Worm (Caenorhabditis elegans) whole organism, young adult: ENCODE data around the gene Y49F6B.13.

Source experiments
- lin-35 ChIP-seq, 3 experiments: fragments of 150-350 bp in 2 of 3; sonication (generic microtip) in 1 of 3; optimal IDR thresholded peaks; 2 replicates each; lab custom pipeline; 2014 to 2018; ENCODE audit warnings: missing biosample characterization in 3 of 3, missing genetic modification characterization in 3 of 3, missing genetic modification reagents in 3 of 3
- nfya-1 ChIP-seq: sonication (generic microtip); optimal IDR thresholded peaks from 2 replicates; lab custom pipeline; 2017; ENCODE audit warnings: antibody characterized with exemption, missing compliant biosample characterization, missing genetic modification characterization, borderline replicate concordance; ENCODE audit not compliant: insufficient read depth
- nhr-179 ChIP-seq: sonication (generic microtip); optimal IDR thresholded peaks from 2 replicates; lab custom pipeline; 2016; ENCODE audit warnings: mild to moderate bottlenecking, missing genetic modification characterization, missing compliant biosample characterization
- zfh-2 ChIP-seq: fragments of 200-800 bp; sonication (Bioruptor generic); conservative IDR thresholded peaks from 2 replicates; pipeline ENCODE4 v1.3.6; 2022; ENCODE audit warnings: missing genetic modification reagents, missing genetic modification characterization, missing compliant biosample characterization

DNA sequence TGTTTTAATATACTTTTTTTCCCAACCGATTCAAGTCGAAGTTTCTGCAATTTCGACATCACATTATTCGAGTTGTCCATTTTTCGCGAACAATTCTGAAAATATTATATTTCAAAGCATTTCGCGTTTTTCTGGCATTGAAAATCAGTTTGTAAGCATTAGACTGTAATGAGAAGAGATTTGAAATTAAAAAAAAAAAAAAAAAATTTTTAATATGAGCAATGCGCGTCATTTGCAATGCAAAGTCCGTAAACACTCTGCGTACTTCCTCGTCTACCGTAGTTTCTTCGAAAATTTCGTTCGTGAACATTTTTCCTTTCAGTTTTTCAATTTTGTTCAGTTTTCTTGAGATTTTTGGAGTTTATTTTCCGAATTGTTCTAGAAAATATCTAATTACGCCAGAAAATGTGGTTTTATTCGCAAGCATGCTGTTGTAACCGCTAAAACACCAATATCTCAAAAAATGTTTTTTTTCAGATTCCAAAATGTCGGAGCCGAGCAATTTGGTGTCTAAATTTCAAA, 26.2 kb downstream of the Y49F6B.13 start, which contains the start of the genes C16C8.5 and C16C8.16:
- no peak for TF ChIP-seq zfh-2 (GFP tag; lab: Robert Waterston, UW)
- TF ChIP-seq lin-35 (GFP tag; optimal IDR thresholded peaks at IDR 0.05; lab: Kevin White, UChicago) = no peak
- no peak for TF ChIP-seq nfya-1 (tag; lab: Kevin White, UChicago)
- no peak for TF ChIP-seq nhr-179 (tag; lab: Kevin White, UChicago)
